Worm (Caenorhabditis elegans) whole organism, L4 larva: ENCODE measurements around the gene zyg-9.

Experiments used
- F26F4.8 ChIP-seq: fragments of 200-800 bp; sonication (Bioruptor generic); conservative IDR thresholded peaks from 2 replicates; pipeline ENCODE4 v1.3.6; 2022; ENCODE audit warnings: missing genetic modification characterization, missing compliant biosample characterization
- F49E8.2 ChIP-seq: sonication (generic microtip); optimal IDR thresholded peaks from 2 replicates; lab custom pipeline; 2016; ENCODE audit warnings: missing compliant biosample characterization, mild to moderate bottlenecking, missing genetic modification characterization, borderline replicate concordance
- R02D3.7 ChIP-seq: fragments of 150-350 bp; sonication (generic microtip); optimal IDR thresholded peaks from 3 replicates; lab custom pipeline; 2014; ENCODE audit warnings: missing biosample characterization, missing genetic modification characterization
- T26A8.4 ChIP-seq: fragments of 200-800 bp; sonication (Bioruptor generic); IDR thresholded peaks from 2 replicates; pipeline ENCODE4 v1.3.6; 2022; ENCODE audit warnings: missing genetic modification characterization, missing compliant biosample characterization
- aly-2 ChIP-seq: sonication (generic microtip); optimal IDR thresholded peaks from 2 replicates; lab custom pipeline; 2018; ENCODE audit warnings: missing biosample characterization, missing genetic modification characterization
- ama-1 ChIP-seq: fragments of 150-350 bp; optimal IDR thresholded peaks from 2 replicates; lab custom pipeline; 2014; ENCODE audit warnings: inconsistent platforms, mixed read lengths
- attf-4 ChIP-seq: sonication (generic microtip); optimal IDR thresholded peaks from 3 replicates; lab custom pipeline; 2017; ENCODE audit warnings: missing biosample characterization, missing genetic modification characterization
- ceh-28 ChIP-seq: fragments of 150-350 bp; optimal IDR thresholded peaks from 2 replicates; lab custom pipeline; 2014; ENCODE audit warnings: missing biosample characterization, missing genetic modification reagents, missing genetic modification characterization
- ceh-44 ChIP-seq: fragments of 200-800 bp; sonication (Bioruptor generic); IDR thresholded peaks from 2 replicates; pipeline ENCODE4 v1.3.6; 2022; ENCODE audit warnings: missing genetic modification reagents, missing genetic modification characterization, missing compliant biosample characterization
- ceh-82 ChIP-seq: sonication (generic microtip); optimal IDR thresholded peaks from 2 replicates; lab custom pipeline; 2017; ENCODE audit warnings: missing biosample characterization, missing genetic modification characterization
- cey-2 ChIP-seq: sonication (generic microtip); optimal IDR thresholded peaks from 3 replicates; lab custom pipeline; 2017; ENCODE audit warnings: missing genetic modification characterization, mild to moderate bottlenecking, missing compliant biosample characterization, antibody characterized with exemption, borderline replicate concordance; ENCODE audit not compliant: insufficient read depth
- daf-12 ChIP-seq: fragments of 150-350 bp; optimal IDR thresholded peaks from 2 replicates; lab custom pipeline; 2014; ENCODE audit warnings: missing biosample characterization, missing genetic modification reagents, missing genetic modification characterization
- daf-16 ChIP-seq, 3 experiments: sonication (generic microtip); optimal IDR thresholded peaks; 2 replicates each; lab custom pipeline; 2016 to 2017; ENCODE audit warnings: missing genetic modification characterization in 3 of 3, missing genetic modification reagents in 3 of 3, mild to moderate bottlenecking in 2 of 3, missing compliant biosample characterization in 2 of 3, missing biosample characterization in 1 of 3, moderate library complexity in 1 of 3
- daf-19 ChIP-seq: fragments of 200-800 bp; sonication (Bioruptor generic); conservative IDR thresholded peaks from 2 replicates; pipeline ENCODE4 v1.3.6; 2022; ENCODE audit warnings: missing genetic modification characterization, missing compliant biosample characterization
- dmd-6 ChIP-seq: fragments of 200-800 bp; sonication (Bioruptor generic); IDR thresholded peaks from 2 replicates; pipeline ENCODE4 v1.3.6; 2022; ENCODE audit warnings: missing genetic modification reagents, missing genetic modification characterization, missing compliant biosample characterization
- duxl-1 ChIP-seq: sonication (generic microtip); optimal IDR thresholded peaks from 2 replicates; lab custom pipeline; 2016; ENCODE audit warnings: mild to moderate bottlenecking, missing genetic modification characterization, moderate library complexity, missing compliant biosample characterization; ENCODE audit not compliant: poor library complexity
- dve-1 ChIP-seq: sonication (generic microtip); optimal IDR thresholded peaks from 2 replicates; lab custom pipeline; 2017; ENCODE audit warnings: antibody characterized with exemption, mild to moderate bottlenecking, missing genetic modification characterization, missing compliant biosample characterization; ENCODE audit not compliant: insufficient read depth
- egl-27 ChIP-seq: sonication (generic microtip); optimal IDR thresholded peaks from 3 replicates; lab custom pipeline; 2017; ENCODE audit warnings: missing biosample characterization, missing genetic modification reagents, missing genetic modification characterization
- fos-1 ChIP-seq: fragments of 150-350 bp; optimal IDR thresholded peaks from 2 replicates; lab custom pipeline; 2014; ENCODE audit warnings: missing biosample characterization, missing genetic modification characterization
- gei-8 ChIP-seq: fragments of 200-800 bp; sonication (Bioruptor generic); optimal IDR thresholded peaks from 2 replicates; lab custom pipeline; 2018; ENCODE audit warnings: mild to moderate bottlenecking, missing genetic modification characterization, missing compliant biosample characterization
- hlh-11 ChIP-seq: fragments of 200-800 bp; sonication (Bioruptor generic); optimal IDR thresholded peaks from 2 replicates; lab custom pipeline; 2018; ENCODE audit warnings: mild to moderate bottlenecking, missing genetic modification characterization, missing compliant biosample characterization
- hmg-1.1 ChIP-seq: fragments of 200-800 bp; sonication (Bioruptor generic); IDR thresholded peaks from 2 replicates; pipeline ENCODE4 v1.3.6; 2022; ENCODE audit warnings: missing genetic modification reagents, missing genetic modification characterization, missing compliant biosample characterization
- lim-7 ChIP-seq: fragments of 200-800 bp; sonication (Bioruptor generic); IDR thresholded peaks from 2 replicates; pipeline ENCODE4 v1.3.6; 2022; ENCODE audit warnings: missing genetic modification characterization, missing compliant biosample characterization
- lin-15B ChIP-seq: fragments of 150-350 bp; sonication (generic microtip); optimal IDR thresholded peaks from 3 replicates; lab custom pipeline; 2014; ENCODE audit warnings: missing biosample characterization, missing genetic modification characterization
- lin-29 ChIP-seq: fragments of 200-800 bp; sonication (Bioruptor generic); IDR thresholded peaks from 2 replicates; pipeline ENCODE4 v1.3.6; 2022; ENCODE audit warnings: missing genetic modification reagents, missing genetic modification characterization, missing compliant biosample characterization
- lir-3 ChIP-seq: sonication (generic microtip); optimal IDR thresholded peaks from 2 replicates; lab custom pipeline; 2016; ENCODE audit warnings: mild to moderate bottlenecking, missing genetic modification characterization, missing compliant biosample characterization
- lsy-2 ChIP-seq, 2 experiments: fragments of 150-350 bp in 1 of 2; sonication (generic microtip) in 1 of 2; optimal IDR thresholded peaks; 2 replicates each; lab custom pipeline; 2014 to 2017; ENCODE audit warnings: missing biosample characterization in 2 of 2, missing genetic modification characterization in 2 of 2
- madf-9 ChIP-seq: fragments of 200-800 bp; sonication (Bioruptor generic); conservative IDR thresholded peaks from 2 replicates; pipeline ENCODE4 v1.3.6; 2022; ENCODE audit warnings: missing genetic modification reagents, missing genetic modification characterization, missing compliant biosample characterization
- mep-1 ChIP-seq: fragments of 150-350 bp; sonication (generic microtip); optimal IDR thresholded peaks from 3 replicates; lab custom pipeline; 2014; ENCODE audit warnings: missing biosample characterization, missing genetic modification characterization
- nhr-10 ChIP-seq: fragments of 150-350 bp; optimal IDR thresholded peaks from 2 replicates; lab custom pipeline; 2014; ENCODE audit warnings: missing biosample characterization, missing genetic modification characterization
- nhr-102 ChIP-seq: sonication (generic microtip); optimal IDR thresholded peaks from 2 replicates; lab custom pipeline; 2016; ENCODE audit warnings: mild to moderate bottlenecking, missing genetic modification characterization, moderate library complexity, missing compliant biosample characterization
- nhr-111 ChIP-seq: fragments of 200-800 bp; sonication (Bioruptor generic); optimal IDR thresholded peaks from 2 replicates; lab custom pipeline; 2018; ENCODE audit warnings: mild to moderate bottlenecking, missing genetic modification characterization, missing compliant biosample characterization
- nhr-237 ChIP-seq: sonication (generic microtip); optimal IDR thresholded peaks from 2 replicates; lab custom pipeline; 2017; ENCODE audit warnings: missing biosample characterization, missing genetic modification characterization
- nhr-25 ChIP-seq: sonication (generic microtip); optimal IDR thresholded peaks from 2 replicates; lab custom pipeline; 2017; ENCODE audit warnings: missing genetic modification characterization, mild to moderate bottlenecking, missing compliant biosample characterization, antibody characterized with exemption, moderate library complexity, borderline replicate concordance; ENCODE audit not compliant: insufficient read depth
- nhr-28 ChIP-seq: fragments of 150-350 bp; optimal IDR thresholded peaks from 2 replicates; lab custom pipeline; 2014; ENCODE audit warnings: missing biosample characterization, missing genetic modification characterization
- nhr-41 ChIP-seq: fragments of 200-800 bp; sonication (Bioruptor generic); IDR thresholded peaks from 2 replicates; pipeline ENCODE4 v1.3.6; 2022; ENCODE audit warnings: missing genetic modification reagents, missing genetic modification characterization, missing compliant biosample characterization
- nhr-42 ChIP-seq: fragments of 200-800 bp; sonication (Bioruptor generic); IDR thresholded peaks from 2 replicates; pipeline ENCODE4 v1.3.6; 2022; ENCODE audit warnings: missing genetic modification characterization, missing compliant biosample characterization
- nhr-6 ChIP-seq: fragments of 150-350 bp; optimal IDR thresholded peaks from 2 replicates; lab custom pipeline; 2014; ENCODE audit warnings: missing biosample characterization, missing genetic modification characterization
- nhr-77 ChIP-seq: fragments of 150-350 bp; optimal IDR thresholded peaks from 2 replicates; lab custom pipeline; 2014; ENCODE audit warnings: missing biosample characterization, missing genetic modification characterization
- rbr-2 ChIP-seq: sonication (generic microtip); optimal IDR thresholded peaks from 2 replicates; lab custom pipeline; 2016; ENCODE audit warnings: missing genotype, missing genetic modification characterization, missing compliant biosample characterization
- saeg-2 ChIP-seq: fragments of 200-800 bp; sonication (Bioruptor generic); IDR thresholded peaks from 2 replicates; pipeline ENCODE4 v1.3.6; 2022; ENCODE audit warnings: missing genetic modification reagents, missing genetic modification characterization, missing compliant biosample characterization
- skn-1 ChIP-seq: fragments of 150-350 bp; optimal IDR thresholded peaks from 2 replicates; lab custom pipeline; 2014; ENCODE audit warnings: missing biosample characterization, missing genetic modification characterization
- spr-3 ChIP-seq: fragments of 200-800 bp; sonication (Bioruptor generic); optimal IDR thresholded peaks from 2 replicates; lab custom pipeline; 2018; ENCODE audit warnings: mild to moderate bottlenecking, missing genetic modification characterization, missing compliant biosample characterization
- unc-39 ChIP-seq: sonication (generic microtip); optimal IDR thresholded peaks from 2 replicates; lab custom pipeline; 2017; ENCODE audit warnings: missing biosample characterization, missing genetic modification characterization
- unc-62 ChIP-seq, 3 experiments: fragments of 150-350 bp in 1 of 3; sonication (generic microtip); optimal IDR thresholded peaks in 2 of 3; peaks in 1 of 3; 1 replicate in 1 of 3; 2 replicates in 2 of 3; lab custom pipeline; 2014 to 2017; ENCODE audit warnings: missing biosample characterization in 3 of 3, missing genetic modification characterization in 3 of 3, missing genetic modification reagents in 3 of 3, missing genotype in 1 of 3
- vab-7 ChIP-seq: fragments of 200-800 bp; sonication (Bioruptor generic); IDR thresholded peaks from 2 replicates; pipeline ENCODE4 v1.3.6; 2022; ENCODE audit warnings: missing genetic modification reagents, missing genetic modification characterization, missing compliant biosample characterization
- zag-1 ChIP-seq: fragments of 150-350 bp; optimal IDR thresholded peaks from 2 replicates; lab custom pipeline; 2014; ENCODE audit warnings: missing biosample characterization, missing genetic modification characterization
- zfp-2 ChIP-seq: sonication (generic microtip); optimal IDR thresholded peaks from 2 replicates; lab custom pipeline; 2016; ENCODE audit warnings: mild to moderate bottlenecking, missing genetic modification characterization, missing compliant biosample characterization
- zfp-3 ChIP-seq: fragments of 200-800 bp; sonication (Bioruptor generic); conservative IDR thresholded peaks from 2 replicates; pipeline ENCODE4 v1.3.6; 2022; ENCODE audit warnings: missing genetic modification reagents, missing genetic modification characterization, missing compliant biosample characterization
- ztf-7 ChIP-seq: fragments of 150-350 bp; optimal IDR thresholded peaks from 2 replicates; lab custom pipeline; 2014; ENCODE audit warnings: missing biosample characterization, missing genetic modification characterization

zyg-9 gene

ce11 chrII:8481033-8481708, 23.6 kb downstream of the zyg-9 start (continued):
- no peak for TF ChIP-seq spr-3 (GFP tag; lab: Kevin White, UChicago)
- no peak for TF ChIP-seq nhr-25 (tag; lab: Kevin White, UChicago)
- TF ChIP-seq ama-1 (lab: Kevin White, UChicago) = no peak
- no peak for TF ChIP-seq hmg-1.1
- TF ChIP-seq nhr-77 (tag; lab: Kevin White, UChicago) = peak; percentile 39
- TF ChIP-seq daf-16 (GFP tag; optimal IDR thresholded peaks at IDR 0.05; lab: Kevin White, UChicago) = peak in 1 of 2 experiments; percentile 87
- TF ChIP-seq daf-16 (tag; optimal IDR thresholded peaks at IDR 0.05; lab: Kevin White, UChicago) = peak; percentile 70
- no peak for TF ChIP-seq ceh-28 (tag; lab: Kevin White, UChicago)
- TF ChIP-seq nhr-102 (tag; lab: Kevin White, UChicago) = peak; percentile 40
- no peak for TF ChIP-seq fos-1 (tag; lab: Kevin White, UChicago)
- TF ChIP-seq skn-1 (tag; lab: Kevin White, UChicago) = no peak
- peak in 1 of 2 experiments; percentile 52 for TF ChIP-seq lsy-2 (tag; optimal IDR thresholded peaks at IDR 0.05; lab: Kevin White, UChicago)
- TF ChIP-seq duxl-1 (tag; lab: Kevin White, UChicago) = no peak
- TF ChIP-seq dve-1 (tag; lab: Kevin White, UChicago) = peak; percentile 11
- TF ChIP-seq gei-8 (GFP tag; lab: Kevin White, UChicago) = no peak
- no peak for TF ChIP-seq ceh-82 (tag; lab: Kevin White, UChicago)
- no peak for TF ChIP-seq zfp-3 (GFP tag; lab: Robert Waterston, UW)
- TF ChIP-seq lir-3 (tag; lab: Kevin White, UChicago) = no peak
- no peak for TF ChIP-seq F49E8.2 (tag; lab: Kevin White, UChicago)
- TF ChIP-seq ceh-44 (GFP tag; lab: Robert Waterston, UW) = no peak
- peak; percentile 72 for TF ChIP-seq dmd-6 (GFP tag; lab: Robert Waterston, UW)
- TF ChIP-seq vab-7 (GFP tag; lab: Robert Waterston, UW) = no peak
- peak; percentile 60 for TF ChIP-seq hlh-11 (tag; lab: Kevin White, UChicago)
- peak; percentile 24 for TF ChIP-seq nhr-28 (tag; lab: Kevin White, UChicago)
- TF ChIP-seq egl-27 (tag; lab: Kevin White, UChicago) = no peak
- TF ChIP-seq ztf-7 (tag; lab: Kevin White, UChicago) = no peak
- peak in 1 of 2 experiments; percentile 5 for TF ChIP-seq unc-62 (GFP tag; optimal IDR thresholded peaks at IDR 0.05 in 1 of 2; lab: Kevin White, UChicago)
- TF ChIP-seq unc-62 (tag; optimal IDR thresholded peaks at IDR 0.05; lab: Kevin White, UChicago) = no peak
- no peak for TF ChIP-seq zfp-2
- no peak for TF ChIP-seq nhr-6
- no peak for TF ChIP-seq daf-12 (tag; lab: Kevin White, UChicago)
- TF ChIP-seq unc-39 = no peak
- peak; percentile 37 for TF ChIP-seq T26A8.4 (GFP tag; lab: Robert Waterston, UW)
- no peak for TF ChIP-seq F26F4.8
- TF ChIP-seq cey-2 (tag; lab: Kevin White, UChicago) = no peak
- no peak for TF ChIP-seq rbr-2 (tag; lab: Kevin White, UChicago)
- TF ChIP-seq mep-1 (tag; lab: Kevin White, UChicago) = peak; percentile 37
- no peak for TF ChIP-seq attf-4 (tag; lab: Kevin White, UChicago)
- TF ChIP-seq daf-19 (GFP tag; lab: Robert Waterston, UW) = 0 out of 2 replicates have a peak, but pooled peaks have one; percentile 10
- TF ChIP-seq nhr-41 (GFP tag; lab: Robert Waterston, UW) = no peak
- TF ChIP-seq madf-9 (GFP tag; lab: Robert Waterston, UW) = no peak
- TF ChIP-seq nhr-111 = no peak
- no peak for TF ChIP-seq nhr-10 (tag; lab: Kevin White, UChicago)
- TF ChIP-seq aly-2 = no peak
- TF ChIP-seq lim-7 (GFP tag; lab: Robert Waterston, UW) = no peak
- TF ChIP-seq nhr-237 = no peak
- TF ChIP-seq lin-29 (GFP tag; lab: Robert Waterston, UW) = no peak
- TF ChIP-seq nhr-42 = no peak
- TF ChIP-seq zag-1 = no peak
- no peak for TF ChIP-seq R02D3.7 (tag; lab: Kevin White, UChicago)
- TF ChIP-seq saeg-2 (GFP tag; lab: Robert Waterston, UW) = no peak
- TF ChIP-seq lin-15B (tag; lab: Kevin White, UChicago) = no peak
